Worm (Caenorhabditis elegans) whole organism, midembryonic: ENCODE results near the gene nhr-72.
"Not testable (repeated sequence)": the region's sequence is repeated elsewhere in the genome, so short reads cannot be mapped to it uniquely, and the experiment has no call there.

Source experiments
- T22C8.4 ChIP-seq: fragments of 200-800 bp; sonication (Bioruptor generic); IDR thresholded peaks from 2 replicates; pipeline ENCODE4 v1.3.6; 2022; ENCODE audit warnings: missing genetic modification characterization, missing compliant biosample characterization
- cog-1 ChIP-seq: sonication (generic microtip); optimal IDR thresholded peaks from 2 replicates; lab custom pipeline; 2016; ENCODE audit warnings: missing genetic modification characterization, missing compliant biosample characterization
- flt-1 ChIP-seq: fragments of 200-800 bp; sonication (Bioruptor generic); IDR thresholded peaks from 2 replicates; pipeline ENCODE4 v1.3.6; 2022; ENCODE audit warnings: missing genetic modification characterization, missing compliant biosample characterization
- klf-2 ChIP-seq: fragments of 200-800 bp; sonication (Bioruptor generic); conservative IDR thresholded peaks from 2 replicates; pipeline ENCODE4 v1.3.6; 2022; ENCODE audit warnings: missing genetic modification reagents, missing genetic modification characterization, missing compliant biosample characterization
- med-1 ChIP-seq: sonication (generic microtip); optimal IDR thresholded peaks from 2 replicates; lab custom pipeline; 2017; ENCODE audit warnings: missing genetic modification characterization, mild to moderate bottlenecking, missing compliant biosample characterization, antibody characterized with exemption, missing genetic modification reagents; ENCODE audit not compliant: insufficient read depth
- ref-1 ChIP-seq: fragments of 200-800 bp; sonication (Bioruptor generic); conservative IDR thresholded peaks from 2 replicates; pipeline ENCODE4 v1.3.6; 2022; ENCODE audit warnings: missing genetic modification reagents, missing genetic modification characterization, missing compliant biosample characterization
- tab-1 ChIP-seq: fragments of 200-800 bp; sonication (Bioruptor generic); IDR thresholded peaks from 2 replicates; pipeline ENCODE4 v1.3.6; 2022; ENCODE audit warnings: missing genetic modification characterization, missing compliant biosample characterization
- ztf-23 ChIP-seq: fragments of 200-800 bp; sonication (Bioruptor generic); IDR thresholded peaks from 2 replicates; pipeline ENCODE4 v1.3.6; 2022; ENCODE audit warnings: missing genetic modification reagents, missing genetic modification characterization, missing compliant biosample characterization
- ztf-29 ChIP-seq: fragments of 200-800 bp; sonication (Bioruptor generic); IDR thresholded peaks from 2 replicates; pipeline ENCODE4 v1.3.6; 2022; ENCODE audit warnings: missing genetic modification reagents, missing genetic modification characterization, missing compliant biosample characterization

Gene nhr-72

DNA sequence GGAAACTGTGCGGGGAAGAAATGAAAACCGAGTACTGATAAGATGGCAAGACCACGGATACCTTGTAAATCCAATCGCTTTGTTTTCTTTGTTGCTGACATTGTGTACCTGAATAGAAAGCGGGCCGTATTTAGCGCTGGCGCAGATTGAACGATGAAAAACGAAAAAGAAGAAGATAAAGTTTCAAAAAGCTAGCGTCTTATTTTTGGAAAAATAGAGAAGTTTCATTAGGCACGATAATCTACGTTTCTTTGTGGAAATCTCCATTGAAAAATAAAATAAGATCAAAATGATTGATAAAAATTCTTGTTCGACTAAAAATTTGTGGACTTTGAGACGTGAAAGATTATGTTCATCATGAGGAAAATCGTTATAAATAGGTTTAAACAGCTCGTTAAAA is 14.6 kb downstream of the nhr-72 start, which contains the start of gene oac-4:
TSS of gene oac-4 (minus strand) at position 101 of the 400 bp plus-strand sequence.
- TF ChIP-seq ztf-23 (GFP tag; lab: Robert Waterston, UW) (no peak), klf-2 (GFP tag; lab: Robert Waterston, UW) (no peak), ref-1 (GFP tag; lab: Robert Waterston, UW) (no peak), flt-1 (GFP tag; lab: Robert Waterston, UW) (no peak), tab-1 (GFP tag; lab: Robert Waterston, UW) (no peak), T22C8.4 (GFP tag; lab: Robert Waterston, UW) (no peak), med-1 (GFP tag; lab: Kevin White, UChicago) (no peak), cog-1 (tag; lab: Kevin White, UChicago) (no peak), ztf-29 (GFP tag; lab: Robert Waterston, UW) (no peak)

ce11 chrII:3832383-3832782 is 18.2 kb downstream of the nhr-72 start, which contains the start of gene F54D10.9:
Gene F54D10.9 (minus strand): TSS chrII:3832483.
- TF ChIP-seq tab-1 (GFP tag; lab: Robert Waterston, UW) (no peak), ref-1 (GFP tag; lab: Robert Waterston, UW) (no peak)

DNA sequence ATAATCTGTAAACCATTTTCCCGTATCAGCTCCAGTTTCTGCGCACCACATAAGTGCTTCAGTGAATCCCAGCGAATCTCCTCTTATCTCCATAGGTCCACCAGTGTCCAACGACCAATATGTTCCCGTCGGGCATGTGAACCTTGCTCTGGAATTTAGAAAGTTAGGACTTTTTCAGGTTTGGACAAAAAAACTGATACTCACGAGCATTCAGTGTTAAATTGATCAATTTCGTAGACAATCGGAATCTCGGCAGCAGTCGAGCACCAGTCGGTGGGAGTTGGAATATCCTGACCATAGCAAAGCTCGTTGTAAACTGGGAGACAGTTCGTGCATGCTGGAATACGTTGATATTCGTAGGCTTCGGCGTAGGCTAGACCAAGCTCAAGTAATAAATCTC is 20.9 kb downstream of the nhr-72 start:
- TF ChIP-seq klf-2 (GFP tag; lab: Robert Waterston, UW) (no peak), tab-1 (GFP tag; lab: Robert Waterston, UW) (no peak), med-1 (GFP tag; lab: Kevin White, UChicago) (no peak), flt-1 (GFP tag; lab: Robert Waterston, UW) (no peak)

- no peak for TF ChIP-seq ztf-23 (GFP tag; lab: Robert Waterston, UW)
- TF ChIP-seq cog-1 (tag; lab: Kevin White, UChicago), result no peak
- TF ChIP-seq med-1 (GFP tag; lab: Kevin White, UChicago), result no peak
- no peak for TF ChIP-seq ref-1 (GFP tag; lab: Robert Waterston, UW)
- TF ChIP-seq flt-1 (GFP tag; lab: Robert Waterston, UW), result no peak
- TF ChIP-seq ztf-29 (GFP tag; lab: Robert Waterston, UW), result no peak
Measured at ce11 chrII:3827801-3828200, 22.8 kb downstream of the nhr-72 start, which contains the start of gene F54D10.8. Gene F54D10.8 (minus strand): TSS chrII:3827901.

DNA sequence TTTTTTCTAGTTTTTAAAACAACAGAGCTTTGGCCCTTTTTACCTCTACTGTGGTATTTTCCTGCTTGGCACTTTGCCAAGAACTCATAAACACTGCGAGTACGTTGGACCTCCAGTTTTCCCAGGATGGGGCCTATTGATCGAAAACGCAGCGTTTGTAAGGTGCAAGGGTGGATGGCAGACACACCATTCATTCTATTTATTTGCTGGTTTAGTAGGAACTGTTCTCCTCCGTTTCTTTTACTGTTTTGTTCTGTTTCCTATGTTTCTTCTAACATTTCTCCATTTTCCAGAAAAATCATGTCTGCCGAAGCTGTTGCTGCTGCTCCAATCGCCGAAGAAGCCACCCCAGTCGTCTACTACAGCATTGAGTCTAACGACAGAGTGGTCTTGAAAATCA is 26.7 kb downstream of the nhr-72 start, which contains the start of gene skr-15:
TSS of gene skr-15 (plus strand) at position 301 of the 400 bp plus-strand sequence.
- TF ChIP-seq ztf-23 (GFP tag; lab: Robert Waterston, UW) (no peak), cog-1 (tag; lab: Kevin White, UChicago) (no peak), ref-1 (GFP tag; lab: Robert Waterston, UW) (no peak), T22C8.4 (GFP tag; lab: Robert Waterston, UW) (no peak), flt-1 (GFP tag; lab: Robert Waterston, UW) (no peak), tab-1 (GFP tag; lab: Robert Waterston, UW) (no peak), med-1 (GFP tag; lab: Kevin White, UChicago) (no peak), klf-2 (GFP tag; lab: Robert Waterston, UW) (no peak)

- TF ChIP-seq klf-2 (GFP tag; lab: Robert Waterston, UW) (no peak), tab-1 (GFP tag; lab: Robert Waterston, UW) (no peak), ztf-23 (GFP tag; lab: Robert Waterston, UW) (no peak), T22C8.4 (GFP tag; lab: Robert Waterston, UW) (no peak), cog-1 (tag; lab: Kevin White, UChicago) (no peak), flt-1 (GFP tag; lab: Robert Waterston, UW) (no peak), ztf-29 (GFP tag; lab: Robert Waterston, UW) (no peak), med-1 (GFP tag; lab: Kevin White, UChicago) (no peak), ref-1 (GFP tag; lab: Robert Waterston, UW) (no peak)
Measured at ce11 chrII:3821248-3821647, 29.3 kb downstream of the nhr-72 start, which contains the start of gene F54D10.7. Gene F54D10.7 (minus strand): TSS chrII:3821296.

ce11 chrII:3816251-3816849 is 34.2 kb downstream of the nhr-72 start, which contains the start of gene fbxa-24:
Gene fbxa-24 (plus strand): TSS chrII:3816526.
- TF ChIP-seq ztf-23, flt-1, ref-1 (GFP tag; lab: Robert Waterston, UW): not testable (repeated sequence)

- TF ChIP-seq flt-1 (GFP tag; lab: Robert Waterston, UW) (no peak), ref-1 (GFP tag; lab: Robert Waterston, UW) (no peak), med-1 (GFP tag; lab: Kevin White, UChicago) (no peak), T22C8.4 (GFP tag; lab: Robert Waterston, UW) (no peak), ztf-23 (GFP tag; lab: Robert Waterston, UW) (no peak), tab-1 (GFP tag; lab: Robert Waterston, UW) (no peak), cog-1 (tag; lab: Kevin White, UChicago) (no peak), klf-2 (GFP tag; lab: Robert Waterston, UW) (no peak), ztf-29 (GFP tag; lab: Robert Waterston, UW) (no peak)
Measured at ce11 chrII:3815445-3816208, 34.9 kb downstream of the nhr-72 start.

DNA sequence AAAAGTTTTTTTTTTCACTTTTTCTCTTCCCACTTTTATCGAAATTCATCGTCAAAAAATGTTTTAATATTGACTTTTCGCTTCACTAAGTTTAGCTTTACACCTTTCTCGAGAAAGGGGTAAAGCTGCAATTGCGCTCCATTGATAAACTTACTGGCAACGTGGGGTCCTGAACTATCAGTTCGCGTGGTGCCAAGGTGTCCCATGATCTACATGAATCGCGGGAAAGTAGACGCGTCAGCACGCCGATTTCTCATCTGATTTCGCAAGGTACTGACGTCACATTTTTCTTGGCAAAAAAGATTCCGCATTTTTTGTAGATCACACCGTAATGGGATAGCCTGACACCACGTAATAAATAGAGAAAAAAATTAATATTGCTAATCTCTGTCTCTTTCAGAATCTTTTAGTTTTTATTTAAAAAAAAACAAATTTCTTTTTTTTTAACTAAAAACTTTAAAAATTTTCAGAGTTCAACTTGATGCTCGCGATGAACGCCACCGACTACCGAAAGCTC is 38.7 kb downstream of the nhr-72 start, which contains the start of gene lido-15:
TSS of gene lido-15 (plus strand) at position 467 of the 517 bp plus-strand sequence.
- TF ChIP-seq cog-1 (tag; lab: Kevin White, UChicago), result no peak
- no peak for TF ChIP-seq ztf-29 (GFP tag; lab: Robert Waterston, UW)
- TF ChIP-seq ref-1 (GFP tag; lab: Robert Waterston, UW), result no peak
- TF ChIP-seq ztf-23 (GFP tag; lab: Robert Waterston, UW), result no peak
- no peak for TF ChIP-seq tab-1 (GFP tag; lab: Robert Waterston, UW)
- TF ChIP-seq klf-2 (GFP tag; lab: Robert Waterston, UW), result no peak
- TF ChIP-seq flt-1 (GFP tag; lab: Robert Waterston, UW), result no peak
- no peak for TF ChIP-seq T22C8.4 (GFP tag; lab: Robert Waterston, UW)
- TF ChIP-seq med-1 (GFP tag; lab: Kevin White, UChicago), result no peak
